Worm (Caenorhabditis elegans) whole organism, L2 larva: ENCODE results near the gene srsx-24.

ENCODE experiments used
- C34F6.9 ChIP-seq: fragments of 150-350 bp; optimal IDR thresholded peaks from 2 replicates; lab custom pipeline; 2014; ENCODE audit warnings: missing biosample characterization, missing genetic modification characterization
- F13H6.1 ChIP-seq: sonication (generic microtip); optimal IDR thresholded peaks from 2 replicates; lab custom pipeline; 2016; ENCODE audit warnings: missing genetic modification characterization, missing compliant biosample characterization
- R02D3.7 ChIP-seq: fragments of 150-350 bp; optimal IDR thresholded peaks from 2 replicates; lab custom pipeline; 2014; ENCODE audit warnings: missing biosample characterization, missing genetic modification characterization
- Y55F3AM.14 ChIP-seq: fragments of 200-800 bp; sonication (Bioruptor generic); optimal IDR thresholded peaks from 2 replicates; lab custom pipeline; 2018; ENCODE audit warnings: mild to moderate bottlenecking, missing genetic modification characterization, missing compliant biosample characterization
- ZK546.5 ChIP-seq: sonication (generic microtip); optimal IDR thresholded peaks from 2 replicates; lab custom pipeline; 2017; ENCODE audit warnings: missing biosample characterization, missing genetic modification characterization
- alr-1 ChIP-seq: fragments of 150-350 bp; optimal IDR thresholded peaks from 2 replicates; lab custom pipeline; 2014; ENCODE audit warnings: missing biosample characterization, missing genetic modification characterization
- aly-2 ChIP-seq: fragments of 150-350 bp; optimal IDR thresholded peaks from 2 replicates; lab custom pipeline; 2014; ENCODE audit warnings: missing biosample characterization, missing genetic modification characterization
- ama-1 ChIP-seq: fragments of 150-350 bp; optimal IDR thresholded peaks from 2 replicates; lab custom pipeline; 2018; ENCODE audit warnings: inconsistent platforms
- blmp-1 ChIP-seq: sonication (generic microtip); optimal IDR thresholded peaks from 2 replicates; lab custom pipeline; 2017; ENCODE audit warnings: missing genetic modification characterization, mild to moderate bottlenecking, missing compliant biosample characterization, antibody characterized with exemption, moderate library complexity; ENCODE audit not compliant: insufficient read depth
- ceh-16 ChIP-seq: fragments of 150-350 bp; optimal IDR thresholded peaks from 2 replicates; lab custom pipeline; 2014; ENCODE audit warnings: missing biosample characterization, missing genetic modification characterization
- ceh-82 ChIP-seq: fragments of 150-350 bp; optimal IDR thresholded peaks from 2 replicates; lab custom pipeline; 2014; ENCODE audit warnings: missing biosample characterization, missing genetic modification characterization
- crh-2 ChIP-seq: sonication (generic microtip); optimal IDR thresholded peaks from 2 replicates; lab custom pipeline; 2017; ENCODE audit warnings: missing biosample characterization, missing genetic modification characterization
- dmd-4 ChIP-seq: sonication (generic microtip); optimal IDR thresholded peaks from 2 replicates; lab custom pipeline; 2017; ENCODE audit warnings: missing biosample characterization, missing genetic modification characterization
- egl-27 ChIP-seq: sonication (generic microtip); optimal IDR thresholded peaks from 3 replicates; lab custom pipeline; 2017; ENCODE audit warnings: missing biosample characterization, missing genetic modification reagents, missing genetic modification characterization
- elt-1 ChIP-seq: fragments of 150-350 bp; optimal IDR thresholded peaks from 2 replicates; lab custom pipeline; 2014; ENCODE audit warnings: missing biosample characterization, missing genetic modification characterization
- elt-3 ChIP-seq: sonication (generic microtip); optimal IDR thresholded peaks from 2 replicates; lab custom pipeline; 2017; ENCODE audit warnings: missing biosample characterization, missing genetic modification characterization
- fos-1 ChIP-seq: fragments of 150-350 bp; optimal IDR thresholded peaks from 2 replicates; lab custom pipeline; 2014; ENCODE audit warnings: missing biosample characterization, missing genetic modification characterization
- gmeb-1 ChIP-seq: fragments of 150-350 bp; optimal IDR thresholded peaks from 2 replicates; lab custom pipeline; 2014; ENCODE audit warnings: missing biosample characterization, missing genetic modification characterization
- lin-11 ChIP-seq: fragments of 150-350 bp; sonication (generic microtip); optimal IDR thresholded peaks from 2 replicates; lab custom pipeline; 2014; ENCODE audit warnings: missing biosample characterization, missing genetic modification characterization, inconsistent platforms, mixed read lengths
- lin-13 ChIP-seq: fragments of 150-350 bp; optimal IDR thresholded peaks from 2 replicates; lab custom pipeline; 2014; ENCODE audit warnings: missing biosample characterization, missing genetic modification reagents, missing genetic modification characterization
- lin-39 ChIP-seq: fragments of 150-350 bp; optimal IDR thresholded peaks from 2 replicates; lab custom pipeline; 2014; ENCODE audit warnings: missing biosample characterization, missing genetic modification reagents, missing genetic modification characterization
- lsy-2 ChIP-seq, 2 experiments: fragments of 150-350 bp in 1 of 2; sonication (generic microtip) in 1 of 2; optimal IDR thresholded peaks; 2 replicates each; lab custom pipeline; 2014 to 2017; ENCODE audit warnings: missing biosample characterization in 2 of 2, missing genetic modification characterization in 2 of 2
- mab-5 ChIP-seq: fragments of 150-350 bp; optimal IDR thresholded peaks from 2 replicates; lab custom pipeline; 2014; ENCODE audit warnings: missing biosample characterization, missing genetic modification characterization
- mbf-1 ChIP-seq: sonication (generic microtip); optimal IDR thresholded peaks from 2 replicates; lab custom pipeline; 2017; ENCODE audit warnings: missing biosample characterization, missing genetic modification characterization
- mdl-1 ChIP-seq, 2 experiments: fragments of 150-350 bp in 1 of 2; sonication (generic microtip) in 1 of 2; optimal IDR thresholded peaks; 2 replicates each; lab custom pipeline; 2017; ENCODE audit warnings: missing biosample characterization in 2 of 2, missing genetic modification characterization in 2 of 2
- nhr-10 ChIP-seq: sonication (generic microtip); optimal IDR thresholded peaks from 2 replicates; lab custom pipeline; 2017; ENCODE audit warnings: missing biosample characterization, missing genetic modification characterization
- nhr-11 ChIP-seq: fragments of 150-350 bp; optimal IDR thresholded peaks from 2 replicates; lab custom pipeline; 2014; ENCODE audit warnings: missing biosample characterization, missing genetic modification characterization
- nhr-12 ChIP-seq: fragments of 150-350 bp; optimal IDR thresholded peaks from 2 replicates; lab custom pipeline; 2014; ENCODE audit warnings: missing biosample characterization, missing genetic modification characterization
- nhr-129 ChIP-seq: fragments of 150-350 bp; optimal IDR thresholded peaks from 2 replicates; lab custom pipeline; 2014; ENCODE audit warnings: missing biosample characterization, missing genetic modification characterization
- nhr-21 ChIP-seq: fragments of 150-350 bp; optimal IDR thresholded peaks from 2 replicates; lab custom pipeline; 2014; ENCODE audit warnings: missing biosample characterization, missing genetic modification characterization
- nhr-23 ChIP-seq: fragments of 150-350 bp; optimal IDR thresholded peaks from 2 replicates; lab custom pipeline; 2014; ENCODE audit warnings: missing biosample characterization, missing genetic modification reagents, missing genetic modification characterization
- nhr-237 ChIP-seq: fragments of 150-350 bp; optimal IDR thresholded peaks from 2 replicates; lab custom pipeline; 2014; ENCODE audit warnings: missing biosample characterization, missing genetic modification characterization
- nhr-25 ChIP-seq: fragments of 150-350 bp; sonication (generic microtip); optimal IDR thresholded peaks from 3 replicates; lab custom pipeline; 2014; ENCODE audit warnings: missing biosample characterization, missing genetic modification characterization
- nhr-6 ChIP-seq: fragments of 150-350 bp; optimal IDR thresholded peaks from 2 replicates; lab custom pipeline; 2014; ENCODE audit warnings: missing biosample characterization, missing genetic modification characterization
- nhr-77 ChIP-seq: fragments of 150-350 bp; optimal IDR thresholded peaks from 2 replicates; lab custom pipeline; 2014; ENCODE audit warnings: missing biosample characterization, missing genetic modification characterization
- peb-1 ChIP-seq: fragments of 150-350 bp; optimal IDR thresholded peaks from 2 replicates; lab custom pipeline; 2014; ENCODE audit warnings: missing biosample characterization, missing genetic modification characterization
- sem-4 ChIP-seq: fragments of 150-350 bp; optimal IDR thresholded peaks from 2 replicates; lab custom pipeline; 2014; ENCODE audit warnings: missing biosample characterization, missing genetic modification reagents, missing genetic modification characterization
- skn-1 ChIP-seq: sonication (generic microtip); optimal IDR thresholded peaks from 2 replicates; lab custom pipeline; 2017; ENCODE audit warnings: missing biosample characterization, missing genetic modification characterization
- sma-3 ChIP-seq: sonication (generic microtip); optimal IDR thresholded peaks from 2 replicates; lab custom pipeline; 2016; ENCODE audit warnings: missing genetic modification reagents, missing genetic modification characterization, missing compliant biosample characterization
- sma-9 ChIP-seq, 2 experiments: fragments of 150-350 bp in 1 of 2; sonication (generic microtip) in 1 of 2; optimal IDR thresholded peaks; 2 replicates each; lab custom pipeline; 2014 to 2016; ENCODE audit warnings: missing genetic modification characterization in 2 of 2, mild to moderate bottlenecking in 1 of 2, missing biosample characterization in 1 of 2, missing compliant biosample characterization in 1 of 2, missing genetic modification reagents in 1 of 2, moderate library complexity in 1 of 2
- snpc-4 ChIP-seq: fragments of 150-350 bp; optimal IDR thresholded peaks from 2 replicates; lab custom pipeline; 2014; ENCODE audit warnings: missing biosample characterization, missing genetic modification characterization
- unc-39 ChIP-seq: fragments of 150-350 bp; optimal IDR thresholded peaks from 2 replicates; lab custom pipeline; 2014; ENCODE audit warnings: missing biosample characterization, missing genetic modification characterization
- unc-55 ChIP-seq: fragments of 150-350 bp; sonication (generic microtip); optimal IDR thresholded peaks from 3 replicates; lab custom pipeline; 2014; ENCODE audit warnings: missing biosample characterization, missing genetic modification reagents, missing genetic modification characterization
- unc-62 ChIP-seq: fragments of 150-350 bp; optimal IDR thresholded peaks from 2 replicates; lab custom pipeline; 2014; ENCODE audit warnings: missing biosample characterization, missing genetic modification reagents, missing genetic modification characterization
- zag-1 ChIP-seq: fragments of 150-350 bp; optimal IDR thresholded peaks from 2 replicates; lab custom pipeline; 2014; ENCODE audit warnings: missing biosample characterization, missing genetic modification characterization
- ztf-1 ChIP-seq: fragments of 200-800 bp; sonication (Bioruptor generic); conservative IDR thresholded peaks from 2 replicates; pipeline ENCODE4 v1.3.6; 2022; ENCODE audit warnings: missing genetic modification characterization, missing compliant biosample characterization
- ztf-11 ChIP-seq: sonication (generic microtip); optimal IDR thresholded peaks from 2 replicates; lab custom pipeline; 2017; ENCODE audit warnings: missing biosample characterization, missing genetic modification characterization
- ztf-4 ChIP-seq: fragments of 150-350 bp; optimal IDR thresholded peaks from 2 replicates; lab custom pipeline; 2014; ENCODE audit warnings: missing biosample characterization, missing genetic modification characterization

Gene srsx-24

ce11 chrV:7417018-7417716 is 37.9 kb upstream of the srsx-24 start, which contains the start of gene srw-67:
srw-67 (plus strand) TSS chrV:7417660.
- no peak for TF ChIP-seq peb-1 (tag; lab: Kevin White, UChicago)
- TF ChIP-seq nhr-25 (tag; lab: Kevin White, UChicago) = peak; percentile 51

DNA sequence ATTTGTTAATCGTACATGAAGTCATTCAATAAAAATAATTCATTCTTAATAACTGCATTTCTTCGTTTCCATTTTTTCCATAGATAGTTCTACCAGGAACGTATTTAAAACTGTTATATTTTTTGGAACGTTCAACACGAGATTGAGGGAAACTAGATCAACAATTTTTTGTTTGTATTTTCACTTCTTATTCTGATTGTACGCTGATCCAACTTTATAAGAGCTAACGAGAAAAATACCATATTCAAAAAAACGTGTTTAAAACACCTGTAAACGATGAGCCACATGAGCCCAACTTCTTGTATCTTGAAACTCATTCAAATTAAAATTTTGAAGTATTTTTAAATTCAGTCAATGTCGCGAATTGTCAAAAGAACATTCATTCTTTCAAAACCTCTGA is 37.3 kb upstream of the srsx-24 start:
- TF ChIP-seq lin-39 (no peak), nhr-21 (tag; lab: Kevin White, UChicago) (peak; percentile 31), sma-3 (GFP tag; lab: Kevin White, UChicago) (peak; percentile 1)

DNA sequence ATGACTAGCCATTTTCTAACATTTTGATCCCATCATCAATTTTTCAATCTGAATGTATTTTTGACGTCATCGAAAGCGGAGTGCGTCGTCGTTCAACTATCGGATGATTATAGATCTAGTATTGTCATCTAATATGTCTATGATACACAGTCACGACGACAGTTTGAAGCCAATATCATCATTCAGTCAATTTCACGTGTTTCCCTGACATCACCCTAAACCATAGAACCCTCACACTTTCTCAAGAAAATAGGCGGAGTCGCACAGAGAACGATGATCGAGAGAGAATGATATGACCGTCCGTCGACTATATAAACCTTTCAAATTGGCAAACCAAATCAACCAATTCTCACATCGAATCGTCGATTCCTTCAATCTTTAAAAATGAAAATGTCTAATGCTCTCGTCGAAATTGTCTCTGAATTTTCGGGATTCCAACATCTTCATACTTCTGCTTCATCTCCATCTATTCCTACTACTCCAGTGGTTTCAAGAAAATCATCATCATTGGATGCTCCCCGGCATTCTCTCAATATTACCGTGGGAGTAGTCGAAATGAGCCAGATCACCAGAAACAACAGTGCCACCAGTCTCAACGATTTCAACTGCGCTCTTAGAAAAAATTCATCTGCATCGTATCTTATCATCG is 36.6 kb upstream of the srsx-24 start, which contains the start of gene F18E3.13:
Gene F18E3.13 (plus strand): TSS at position 385 of the 649 bp plus-strand sequence.
- TF ChIP-seq nhr-77 (tag; lab: Kevin White, UChicago) (no peak), ztf-11 (no peak), fos-1 (peak; percentile 21), nhr-129 (peak; percentile 69), blmp-1 (tag; lab: Kevin White, UChicago) (peak; percentile 94), unc-62 (GFP tag; lab: Kevin White, UChicago) (no peak), ceh-16 (tag; lab: Kevin White, UChicago) (no peak), mab-5 (no peak), nhr-6 (tag; lab: Kevin White, UChicago) (peak; percentile 63), egl-27 (tag; lab: Kevin White, UChicago) (peak; percentile 65), lin-13 (GFP tag; lab: Kevin White, UChicago) (no peak), skn-1 (tag; lab: Kevin White, UChicago) (no peak), nhr-23 (tag; lab: Kevin White, UChicago) (no peak), F13H6.1 (tag; lab: Kevin White, UChicago) (peak; percentile 35), zag-1 (tag; lab: Kevin White, UChicago) (no peak), unc-39 (no peak), lsy-2 (tag; optimal IDR thresholded peaks at IDR 0.05; lab: Kevin White, UChicago) (peak in 1 of 2 experiments; percentile 25), unc-55 (GFP tag; lab: Kevin White, UChicago) (no peak), elt-3 (no peak), gmeb-1 (tag; lab: Kevin White, UChicago) (no peak), lin-39 (no peak), Y55F3AM.14 (GFP tag; lab: Kevin White, UChicago) (peak; percentile 46), snpc-4 (no peak), peb-1 (tag; lab: Kevin White, UChicago) (no peak), ztf-4 (tag; lab: Kevin White, UChicago) (no peak), nhr-21 (tag; lab: Kevin White, UChicago) (peak; percentile 97), crh-2 (no peak), mbf-1 (tag; lab: Kevin White, UChicago) (no peak), nhr-237 (tag; lab: Kevin White, UChicago) (no peak), sma-3 (GFP tag; lab: Kevin White, UChicago) (peak; percentile 94), R02D3.7 (tag; lab: Kevin White, UChicago) (no peak), nhr-10 (tag; lab: Kevin White, UChicago) (no peak), mdl-1 (tag; optimal IDR thresholded peaks at IDR 0.05; lab: Kevin White, UChicago) (peak; percentile 7 to 63), ZK546.5 (tag; lab: Kevin White, UChicago) (no peak), C34F6.9 (no peak), ceh-82 (tag; lab: Kevin White, UChicago) (no peak), aly-2 (no peak), nhr-11 (tag; lab: Kevin White, UChicago) (no peak), ztf-1 (GFP tag; lab: Robert Waterston, UW) (no peak), lin-11 (tag; lab: Kevin White, UChicago) (no peak), ama-1 (lab: Kevin White, UChicago) (peak; percentile 86), dmd-4 (no peak), nhr-12 (no peak), sma-9 (GFP tag; optimal IDR thresholded peaks at IDR 0.05; lab: Kevin White, UChicago) (peak; percentile 95), sma-9 (tag; optimal IDR thresholded peaks at IDR 0.05; lab: Kevin White, UChicago) (no peak), sem-4 (tag; lab: Kevin White, UChicago) (peak; percentile 48), alr-1 (tag; lab: Kevin White, UChicago) (no peak), nhr-25 (tag; lab: Kevin White, UChicago) (peak; percentile 93), elt-1 (tag; lab: Kevin White, UChicago) (no peak)
- TF ChIP-seq, all 48 proteins: peak for 15
